Worm (Caenorhabditis elegans): ENCODE results near the gene W08E12.6.

The W08E12.6 gene

ce11 chrIV:3298300-3298699 is at the start of gene W08E12.6:
W08E12.6 (plus strand) TSS chrIV:3298600.
- TF ChIP-seq efl-1 (optimal IDR thresholded peaks at IDR 0.05) (no peak), efl-1 (GFP tag; optimal IDR thresholded peaks at IDR 0.05 in 1 of 2) (no peak), fkh-10 (GFP tag; optimal IDR thresholded peaks at IDR 0.05) (peak; percentile 3)

- TF ChIP-seq nhr-20 (tag; optimal IDR thresholded peaks at IDR 0.05) (no peak), fkh-8 (tag; optimal IDR thresholded peaks at IDR 0.05) (peak; percentile 45), sox-4 (tag; optimal IDR thresholded peaks at IDR 0.05) (peak; percentile 53), dsc-1 (tag; optimal IDR thresholded peaks at IDR 0.05) (peak; percentile 99), ceh-88 (GFP tag; IDR thresholded peaks at IDR 0.05) (no peak), ces-1 (GFP tag; optimal IDR thresholded peaks at IDR 0.05) (no peak), nhr-47 (tag; optimal IDR thresholded peaks at IDR 0.05) (peak; percentile 60), fkh-4 (tag; optimal IDR thresholded peaks at IDR 0.05; ENCODE audit: borderline replicate concordance) (peak; percentile 41), nhr-71 (tag; optimal IDR thresholded peaks at IDR 0.05) (peak; percentile 38), egl-13 (tag; optimal IDR thresholded peaks at IDR 0.05) (peak; percentile 45), pax-3 (tag; optimal IDR thresholded peaks at IDR 0.05) (peak; percentile 73)
These were observed 48.4 kb upstream of the W08E12.6 start for ce11 chrIV:3250020-3250419.

- TF ChIP-seq nhr-47 (tag; optimal IDR thresholded peaks at IDR 0.05): no peak
- no peak for TF ChIP-seq pqm-1 (tag; optimal IDR thresholded peaks at IDR 0.05)
- no peak for TF ChIP-seq isw-1 (GFP tag; IDR thresholded peaks at IDR 0.05)
- no peak for TF ChIP-seq tbx-2 (tag; optimal IDR thresholded peaks at IDR 0.05)
- TF ChIP-seq nhr-85 (tag): no peak
- no peak for TF ChIP-seq lin-14 (GFP tag; optimal IDR thresholded peaks at IDR 0.05)
- TF ChIP-seq elt-3 (tag; optimal IDR thresholded peaks at IDR 0.05): no peak
- no peak for TF ChIP-seq ets-5 (GFP tag; IDR thresholded peaks at IDR 0.05)
- TF ChIP-seq unc-62 (GFP tag; optimal IDR thresholded peaks at IDR 0.05): no peak
- no peak for TF ChIP-seq egl-27 (tag; optimal IDR thresholded peaks at IDR 0.05)
- TF ChIP-seq sptf-1 (tag; optimal IDR thresholded peaks at IDR 0.05): no peak
- no peak for TF ChIP-seq nhr-90 (tag; optimal IDR thresholded peaks at IDR 0.05; ENCODE audit: poor library complexity)
- TF ChIP-seq mdl-1 (tag; optimal IDR thresholded peaks at IDR 0.05): no peak
These were observed 46.8 kb upstream of the W08E12.6 start for ce11 chrIV:3251551-3251950.

- no peak for TF ChIP-seq aha-1 (tag; optimal IDR thresholded peaks at IDR 0.05)
- TF ChIP-seq pax-3 (tag; optimal IDR thresholded peaks at IDR 0.05): peak; percentile 70
- TF ChIP-seq dsc-1 (tag; optimal IDR thresholded peaks at IDR 0.05): peak; percentile 86
- TF ChIP-seq fkh-10 (GFP tag; optimal IDR thresholded peaks at IDR 0.05): no peak
- peak; percentile 34 for TF ChIP-seq fkh-8 (tag; optimal IDR thresholded peaks at IDR 0.05)
These were observed 46.4 kb upstream of the W08E12.6 start for ce11 chrIV:3252047-3252446.

- TF ChIP-seq nhr-11 (tag; optimal IDR thresholded peaks at IDR 0.05): no peak
- TF ChIP-seq fkh-8 (tag; optimal IDR thresholded peaks at IDR 0.05): peak; percentile 36
These were observed 44.0 kb upstream of the W08E12.6 start, which contains the start of gene dmd-9 for ce11 chrIV:3254443-3254842. dmd-9 (minus strand) TSS chrIV:3254543.

- no peak for TF ChIP-seq tbx-2 (tag; optimal IDR thresholded peaks at IDR 0.05)
- no peak for TF ChIP-seq rnt-1 (tag; optimal IDR thresholded peaks at IDR 0.05)
- TF ChIP-seq lin-35 (GFP tag; optimal IDR thresholded peaks at IDR 0.05): peak in 1 of 2 experiments; percentile 9
- TF ChIP-seq mdl-1 (tag; optimal IDR thresholded peaks at IDR 0.05): no peak
- peak; percentile 37 for TF ChIP-seq nhr-85 (tag)
- no peak for TF ChIP-seq isw-1 (GFP tag; IDR thresholded peaks at IDR 0.05)
- peak; percentile 49 for TF ChIP-seq lin-14 (GFP tag; optimal IDR thresholded peaks at IDR 0.05)
- peak; percentile 56 for TF ChIP-seq blmp-1 (tag; optimal IDR thresholded peaks at IDR 0.05)
- TF ChIP-seq snu-23 (GFP tag; optimal IDR thresholded peaks at IDR 0.05): peak; percentile 6
- TF ChIP-seq lin-15B (tag; optimal IDR thresholded peaks at IDR 0.05): no peak
- TF ChIP-seq snpc-4 (tag; optimal IDR thresholded peaks at IDR 0.05): no peak
- TF ChIP-seq elt-3 (tag; optimal IDR thresholded peaks at IDR 0.05): peak in 2 of 6 experiments; percentile 16 to 41
- TF ChIP-seq skn-1 (tag; optimal IDR thresholded peaks at IDR 0.05): no peak
- TF ChIP-seq hpl-2 (GFP tag; optimal IDR thresholded peaks at IDR 0.05): no peak
These were observed 41.5 kb upstream of the W08E12.6 start for ce11 chrIV:3256866-3257265.
